Worm (Caenorhabditis elegans) whole organism, young adult: ENCODE data around the gene cdk-1.

Experiments
- D2030.7 ChIP-seq: fragments of 200-800 bp; sonication (Bioruptor generic); IDR thresholded peaks from 2 replicates; pipeline ENCODE4 v1.3.6; 2022; ENCODE audit warnings: missing genetic modification reagents, missing genetic modification characterization, missing compliant biosample characterization
- dox-1 ChIP-seq: fragments of 200-800 bp; sonication (Bioruptor generic); IDR thresholded peaks from 2 replicates; pipeline ENCODE4 v1.3.6; 2022; ENCODE audit warnings: missing genetic modification reagents, missing genetic modification characterization, missing compliant biosample characterization
- sptf-2 ChIP-seq: fragments of 200-800 bp; sonication (Bioruptor generic); optimal IDR thresholded peaks from 2 replicates; lab custom pipeline; 2018; ENCODE audit warnings: mild to moderate bottlenecking, missing genetic modification characterization, missing compliant biosample characterization
- xnd-1 ChIP-seq: sonication (generic microtip); optimal IDR thresholded peaks from 2 replicates; lab custom pipeline; 2016; ENCODE audit warnings: missing genotype, missing genetic modification reagents, missing genetic modification characterization, missing compliant biosample characterization

DNA sequence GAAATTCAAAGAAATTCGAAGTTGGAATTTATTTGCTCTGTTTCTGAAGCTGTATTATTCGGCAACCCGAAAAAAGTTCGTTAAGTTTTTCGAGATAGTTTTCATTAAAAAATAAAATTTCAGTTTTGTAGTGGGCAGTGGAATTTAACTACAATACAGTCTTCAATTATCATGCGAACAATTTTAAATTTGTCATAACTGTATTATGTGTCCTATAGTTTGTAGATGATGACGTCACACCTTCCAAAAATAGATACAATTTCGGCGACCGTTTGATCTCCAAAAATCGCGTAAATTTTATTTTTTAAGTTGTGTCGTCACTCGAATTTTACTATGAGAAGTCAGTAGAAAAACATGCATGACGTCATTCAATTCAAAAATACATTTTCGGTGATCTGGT is 34.1 kb upstream of the cdk-1 start:
- no peak for TF ChIP-seq xnd-1 (tag; lab: Kevin White, UChicago)
- TF ChIP-seq dox-1 (GFP tag; lab: Robert Waterston, UW), result no peak
- no peak for TF ChIP-seq D2030.7 (GFP tag; lab: Robert Waterston, UW)
- TF ChIP-seq sptf-2 (GFP tag; lab: Kevin White, UChicago), result no peak
